Fruit fly (Drosophila melanogaster) whole organism, embryonic: ENCODE results near the gene CG12948.

Experiments used
- CG10959 ChIP-seq: fragments of 200-800 bp; sonication (Bioruptor generic); IDR thresholded peaks from 2 replicates; pipeline ENCODE4 v1.3.6; 2022; ENCODE audit warnings: missing biosample characterization, missing genetic modification characterization
- CG11085 ChIP-seq: fragments of 200-800 bp; sonication (Bioruptor generic); IDR thresholded peaks from 2 replicates; pipeline ENCODE4 v1.3.6; 2022; ENCODE audit warnings: missing biosample characterization, missing genetic modification characterization
- CG11456 ChIP-seq: fragments of 200-800 bp; sonication (Bioruptor generic); IDR thresholded peaks from 3 replicates; pipeline ENCODE4 v1.3.6; 2022; ENCODE audit warnings: missing biosample characterization, missing genetic modification characterization
- CG13123 ChIP-seq: fragments of 200-800 bp; sonication (Bioruptor generic); optimal IDR thresholded peaks from 2 replicates; lab custom pipeline; 2016; ENCODE audit warnings: missing biosample characterization, missing genetic modification characterization
- CG13775 ChIP-seq: fragments of 200-800 bp; sonication (Bioruptor generic); optimal IDR thresholded peaks from 3 replicates; lab custom pipeline; 2017; ENCODE audit warnings: missing biosample characterization, mild to moderate bottlenecking, missing genetic modification characterization
- CG14710 ChIP-seq: fragments of 200-800 bp; sonication (Bioruptor generic); optimal IDR thresholded peaks from 3 replicates; lab custom pipeline; 2019; ENCODE audit warnings: missing biosample characterization, mild to moderate bottlenecking, missing genetic modification characterization, moderate library complexity
- CG17612 ChIP-seq: fragments of 200-800 bp; sonication (Bioruptor generic); IDR thresholded peaks from 2 replicates; pipeline ENCODE4 v1.3.6; 2022; ENCODE audit warnings: missing biosample characterization, missing genetic modification characterization
- CG17912 ChIP-seq: fragments of 200-800 bp; sonication (Bioruptor generic); optimal IDR thresholded peaks from 2 replicates; lab custom pipeline; 2018; ENCODE audit warnings: missing biosample characterization, mild to moderate bottlenecking, missing genetic modification characterization
- CG2199 ChIP-seq: fragments of 200-800 bp; sonication (Bioruptor generic); IDR thresholded peaks from 3 replicates; pipeline ENCODE4 v1.3.6; 2022; ENCODE audit warnings: missing biosample characterization, missing genetic modification characterization
- CG31365 ChIP-seq: fragments of 200-800 bp; sonication (Bioruptor generic); optimal IDR thresholded peaks from 2 replicates; lab custom pipeline; 2018; ENCODE audit warnings: missing biosample characterization, mild to moderate bottlenecking, missing genetic modification characterization
- CG3163 ChIP-seq: fragments of 200-800 bp; sonication (Bioruptor generic); optimal IDR thresholded peaks from 3 replicates; lab custom pipeline; 2016; ENCODE audit warnings: missing biosample characterization, missing genetic modification characterization
- CG34422 ChIP-seq: fragments of 200-800 bp; sonication (Bioruptor generic); IDR thresholded peaks from 3 replicates; pipeline ENCODE4 v1.3.6; 2022; ENCODE audit warnings: missing biosample characterization, missing genetic modification characterization
- CG4854 ChIP-seq: fragments of 200-800 bp; sonication (Bioruptor generic); optimal IDR thresholded peaks from 2 replicates; lab custom pipeline; 2016; ENCODE audit warnings: missing biosample characterization, missing genetic modification characterization, inconsistent platforms
- CG5953 ChIP-seq: fragments of 200-800 bp; sonication (Bioruptor generic); IDR thresholded peaks from 2 replicates; pipeline ENCODE4 v1.3.6; 2022; ENCODE audit warnings: missing biosample characterization, missing genetic modification characterization
- CG6175 ChIP-seq: fragments of 200-800 bp; sonication (Bioruptor generic); IDR thresholded peaks from 3 replicates; pipeline ENCODE4 v1.3.6; 2022; ENCODE audit warnings: missing biosample characterization, missing genetic modification characterization
- CG6254 ChIP-seq: fragments of 200-800 bp; sonication (Bioruptor generic); optimal IDR thresholded peaks from 3 replicates; lab custom pipeline; 2017; ENCODE audit warnings: mild to moderate bottlenecking, missing biosample characterization, missing genetic modification reagents, missing genetic modification characterization
- CG9932 ChIP-seq: fragments of 200-800 bp; sonication (Bioruptor generic); IDR thresholded peaks from 2 replicates; pipeline ENCODE4 v1.3.6; 2022; ENCODE audit warnings: missing biosample characterization, missing genetic modification characterization
- Chrac-16 ChIP-seq: fragments of 200-800 bp; sonication (Bioruptor generic); optimal IDR thresholded peaks from 3 replicates; lab custom pipeline; 2016; ENCODE audit warnings: missing biosample characterization, missing genetic modification characterization
- Dbx ChIP-seq: fragments of 200-800 bp; sonication (Bioruptor generic); IDR thresholded peaks from 3 replicates; pipeline ENCODE4 v1.3.6; 2022; ENCODE audit warnings: missing biosample characterization, missing genetic modification characterization
- Drgx ChIP-seq: fragments of 200-800 bp; sonication (Bioruptor generic); IDR thresholded peaks from 2 replicates; pipeline ENCODE4 v1.3.6; 2022; ENCODE audit warnings: missing biosample characterization, missing genetic modification characterization
- E2f1 ChIP-seq: fragments of 200-800 bp; sonication (Bioruptor generic); IDR thresholded peaks from 2 replicates; pipeline ENCODE4 v1.3.6; 2022; ENCODE audit warnings: missing biosample characterization, missing genetic modification characterization
- ERR ChIP-seq: fragments of 200-800 bp; sonication (Bioruptor generic); optimal IDR thresholded peaks from 2 replicates; lab custom pipeline; 2016; ENCODE audit warnings: missing biosample characterization, missing genetic modification characterization
- HLH3B ChIP-seq: fragments of 200-800 bp; sonication (Bioruptor generic); IDR thresholded peaks from 2 replicates; pipeline ENCODE4 v1.3.6; 2022; ENCODE audit warnings: missing biosample characterization, missing genetic modification characterization
- Hsf ChIP-seq: fragments of 200-800 bp; sonication (Bioruptor generic); optimal IDR thresholded peaks from 3 replicates; lab custom pipeline; 2016; ENCODE audit warnings: missing biosample characterization, missing genetic modification characterization
- Jarid2 ChIP-seq: fragments of 200-800 bp; sonication (Bioruptor generic); optimal IDR thresholded peaks from 3 replicates; lab custom pipeline; 2017; ENCODE audit warnings: mild to moderate bottlenecking, missing biosample characterization, missing genetic modification reagents, missing genetic modification characterization
- Med ChIP-seq: fragments of 200-800 bp; sonication (Bioruptor generic); peaks from one replicate; lab custom pipeline; 2016; ENCODE audit warnings: missing biosample characterization, missing genetic modification characterization, mild to moderate bottlenecking, inconsistent platforms, moderate library complexity
- Myb ChIP-seq: fragments of 200-800 bp; sonication (Bioruptor generic); optimal IDR thresholded peaks from 2 replicates; lab custom pipeline; 2016; ENCODE audit warnings: missing biosample characterization, missing genetic modification characterization
- NC2β ChIP-seq: fragments of 200-800 bp; sonication (Bioruptor generic); optimal IDR thresholded peaks from 2 replicates; lab custom pipeline; 2016; ENCODE audit warnings: missing biosample characterization, missing genetic modification characterization
- NK7.1 ChIP-seq: fragments of 200-800 bp; sonication (Bioruptor generic); optimal IDR thresholded peaks from 3 replicates; lab custom pipeline; 2016; ENCODE audit warnings: missing biosample characterization, missing genetic modification characterization
- Nf-YA ChIP-seq: fragments of 200-800 bp; sonication (Bioruptor generic); IDR thresholded peaks from 2 replicates; pipeline ENCODE4 v1.3.6; 2022; ENCODE audit warnings: missing biosample characterization, missing genetic modification characterization
- PHDP ChIP-seq: fragments of 200-800 bp; sonication (Bioruptor generic); optimal IDR thresholded peaks from 3 replicates; lab custom pipeline; 2018; ENCODE audit warnings: missing biosample characterization, mild to moderate bottlenecking, missing genetic modification characterization, moderate library complexity
- Scr ChIP-seq: fragments of 200-800 bp; sonication (Bioruptor generic); IDR thresholded peaks from 2 replicates; pipeline ENCODE4 v1.3.6; 2022; ENCODE audit warnings: missing biosample characterization, missing genetic modification characterization; ENCODE audit not compliant: partially characterized antibody
- Usf ChIP-seq: fragments of 200-800 bp; sonication (Bioruptor generic); optimal IDR thresholded peaks from 2 replicates; lab custom pipeline; 2017; ENCODE audit warnings: missing genotype, missing biosample characterization, missing genetic modification characterization
- bbx ChIP-seq: fragments of 200-800 bp; sonication (Bioruptor generic); IDR thresholded peaks from 2 replicates; pipeline ENCODE4 v1.3.6; 2022; ENCODE audit warnings: missing biosample characterization, missing genetic modification characterization; ENCODE audit not compliant: partially characterized antibody
- chm ChIP-seq: fragments of 200-800 bp; sonication (Bioruptor generic); IDR thresholded peaks from 2 replicates; pipeline ENCODE4 v1.3.6; 2022; ENCODE audit warnings: missing biosample characterization, missing genetic modification characterization
- corto ChIP-seq: fragments of 200-800 bp; sonication (Bioruptor generic); optimal IDR thresholded peaks from 2 replicates; lab custom pipeline; 2016; ENCODE audit warnings: missing biosample characterization, mild to moderate bottlenecking, missing genetic modification characterization, moderate library complexity
- dm ChIP-seq: fragments of 200-800 bp; sonication (Bioruptor generic); optimal IDR thresholded peaks from 3 replicates; lab custom pipeline; 2016; ENCODE audit warnings: missing biosample characterization, missing genetic modification characterization
- dmrt99B ChIP-seq: fragments of 200-800 bp; sonication (Bioruptor generic); optimal IDR thresholded peaks from 2 replicates; lab custom pipeline; 2018; ENCODE audit warnings: missing biosample characterization, mild to moderate bottlenecking, missing genetic modification characterization, moderate library complexity
- exex ChIP-seq: fragments of 200-800 bp; sonication (Bioruptor generic); optimal IDR thresholded peaks from 4 replicates; lab custom pipeline; 2018; ENCODE audit warnings: missing biosample characterization, mild to moderate bottlenecking, missing genetic modification characterization, moderate library complexity
- grn ChIP-seq: fragments of 200-800 bp; sonication (Bioruptor generic); optimal IDR thresholded peaks from 3 replicates; lab custom pipeline; 2017; ENCODE audit warnings: missing biosample characterization, missing genetic modification characterization
- gsb ChIP-seq: fragments of 200-800 bp; sonication (Bioruptor generic); IDR thresholded peaks from 2 replicates; pipeline ENCODE4 v1.3.6; 2022; ENCODE audit warnings: missing biosample characterization, missing genetic modification characterization
- hb ChIP-seq: fragments of 200-800 bp; sonication (Bioruptor generic); IDR thresholded peaks from 3 replicates; pipeline ENCODE4 v1.3.6; 2022; ENCODE audit warnings: missing biosample characterization, missing genetic modification characterization; ENCODE audit not compliant: partially characterized antibody
- hth ChIP-seq: fragments of >200 bp; optimal IDR thresholded peaks from 2 replicates; lab custom pipeline; 2017; ENCODE audit warnings: inconsistent platforms
- jumu ChIP-seq: fragments of 200-800 bp; sonication (Bioruptor generic); optimal IDR thresholded peaks from 3 replicates; lab custom pipeline; 2016; ENCODE audit warnings: missing biosample characterization, missing genetic modification characterization
- pum ChIP-seq: fragments of 200-800 bp; sonication (Bioruptor generic); optimal IDR thresholded peaks from 2 replicates; lab custom pipeline; 2016; ENCODE audit warnings: missing biosample characterization, missing genetic modification characterization
- pzg ChIP-seq: fragments of 200-800 bp; sonication (Bioruptor generic); optimal IDR thresholded peaks from 3 replicates; lab custom pipeline; 2018; ENCODE audit warnings: missing biosample characterization, mild to moderate bottlenecking, missing genetic modification characterization, moderate library complexity
- sim ChIP-seq: fragments of 200-800 bp; sonication (Bioruptor generic); IDR thresholded peaks from 2 replicates; pipeline ENCODE4 v1.3.6; 2022; ENCODE audit warnings: missing biosample characterization, missing genetic modification characterization
- ssp ChIP-seq: fragments of 200-800 bp; sonication (Bioruptor generic); IDR thresholded peaks from 2 replicates; pipeline ENCODE4 v1.3.6; 2022; ENCODE audit warnings: missing biosample characterization, missing genetic modification characterization
- tx ChIP-seq: fragments of 200-800 bp; sonication (Bioruptor generic); optimal IDR thresholded peaks from 2 replicates; lab custom pipeline; 2016; ENCODE audit warnings: missing biosample characterization, missing genetic modification characterization

Gene CG12948

DNA sequence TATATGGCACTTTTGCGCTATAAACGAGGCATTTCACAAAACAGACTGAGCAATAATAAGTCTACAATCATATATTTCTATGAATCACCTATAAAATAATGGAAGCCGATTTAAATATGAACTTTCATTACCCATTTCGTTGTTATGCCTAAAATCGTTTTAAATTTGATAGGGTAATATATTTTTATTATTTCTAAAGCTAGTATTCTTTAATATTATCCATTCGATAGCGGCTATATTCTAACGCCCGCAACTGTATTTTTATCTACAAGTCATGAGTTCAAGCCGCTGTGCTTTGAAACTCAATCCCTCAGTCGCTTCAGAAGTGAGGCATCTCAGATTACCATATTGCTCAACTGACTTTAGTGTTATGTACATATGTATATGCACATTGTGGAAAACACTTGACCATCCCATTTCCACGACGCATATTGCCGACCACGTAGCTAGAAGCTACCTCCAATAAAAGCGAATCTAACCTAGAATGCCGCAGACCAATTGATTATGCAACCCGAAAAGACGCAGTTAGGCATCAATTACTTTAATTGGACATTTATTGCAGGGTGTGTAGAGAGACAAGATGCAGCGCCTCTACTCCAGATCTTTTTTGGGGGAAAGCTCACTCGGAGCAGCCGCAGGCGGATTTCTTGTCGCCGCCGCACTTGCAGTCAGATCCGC is 35.8 kb upstream of the CG12948 start (continued):
- TF ChIP-seq CG2199 (no peak), CG17612 (GFP tag; lab: Robert Waterston, UW) (no peak), hb (GFP tag; lab: Robert Waterston, UW) (no peak), exex (tag; lab: Kevin White, UChicago) (no peak), CG13775 (GFP tag; lab: Kevin White, UChicago) (no peak), Usf (GFP tag; lab: Kevin White, UChicago) (no peak), Jarid2 (GFP tag; lab: Kevin White, UChicago) (no peak), CG14710 (tag; lab: Kevin White, UChicago) (no peak), Myb (GFP tag; lab: Kevin White, UChicago) (no peak)
- TF ChIP-seq, all 482 proteins: peak for 40

dm6 chr3R:9779764-9780163 is 32.2 kb upstream of the CG12948 start, which contains the start of gene CG12947:
Gene CG12947, plus strand, starts transcription at chr3R:9780064.
- TF ChIP-seq Drgx = 0 out of 2 replicates have a peak, but pooled peaks have one; percentile 21
- no peak for TF ChIP-seq ERR (GFP tag; lab: Kevin White, UChicago)
- no peak for TF ChIP-seq E2f1 (GFP tag; lab: Robert Waterston, UW)
- no peak for TF ChIP-seq Nf-YA (GFP tag; lab: Robert Waterston, UW)
- peak; percentile 26 for TF ChIP-seq CG3163
- TF ChIP-seq CG17912 (GFP tag; lab: Kevin White, UChicago) = no peak
- no peak for TF ChIP-seq CG5953 (GFP tag; lab: Robert Waterston, UW)
- 0 out of 2 replicates have a peak, but pooled peaks have one; percentile 11 for TF ChIP-seq CG9932 (GFP tag; lab: Robert Waterston, UW)
- no peak for TF ChIP-seq CG6254 (GFP tag; lab: Kevin White, UChicago)
- TF ChIP-seq gsb (GFP tag; lab: Robert Waterston, UW) = no peak
- TF ChIP-seq hth (lab: Kevin White, UChicago) = no peak
- TF ChIP-seq CG13123 (GFP tag; lab: Kevin White, UChicago) = no peak
- no peak for TF ChIP-seq corto
- TF ChIP-seq Med (GFP tag; lab: Kevin White, UChicago) = peak; percentile 51
- TF ChIP-seq Hsf = no peak
- TF ChIP-seq ssp = no peak
- TF ChIP-seq grn (GFP tag; lab: Kevin White, UChicago) = no peak
- TF ChIP-seq sim = no peak
- no peak for TF ChIP-seq tx (GFP tag; lab: Kevin White, UChicago)
- TF ChIP-seq Chrac-16 (GFP tag; lab: Kevin White, UChicago) = no peak
- 0 out of 3 replicates have a peak, but pooled peaks have one; percentile 16 for TF ChIP-seq CG34422 (GFP tag; lab: Robert Waterston, UW)
- TF ChIP-seq Dbx (GFP tag; lab: Robert Waterston, UW) = 0 out of 3 replicates have a peak, but pooled peaks have one; percentile 14
- no peak for TF ChIP-seq bbx (GFP tag; lab: Robert Waterston, UW)
- TF ChIP-seq NK7.1 = no peak
- no peak for TF ChIP-seq jumu (GFP tag; lab: Kevin White, UChicago)
- no peak for TF ChIP-seq CG11456
- no peak for TF ChIP-seq CG4854
- no peak for TF ChIP-seq HLH3B (GFP tag; lab: Robert Waterston, UW)
- 0 out of 3 replicates have a peak, but pooled peaks have one; percentile 45 for TF ChIP-seq CG6175
- no peak for TF ChIP-seq dm (GFP tag; lab: Kevin White, UChicago)
- TF ChIP-seq pum (GFP tag; lab: Kevin White, UChicago) = no peak
- TF ChIP-seq NC2β = no peak
- no peak for TF ChIP-seq Myb (GFP tag; lab: Kevin White, UChicago)
- TF ChIP-seq Scr (GFP tag; lab: Robert Waterston, UW) = peak; percentile 11; the same call in 1 of the 2 replicates
- TF ChIP-seq CG11085 (GFP tag; lab: Robert Waterston, UW) = no peak
- TF ChIP-seq CG14710 (tag; lab: Kevin White, UChicago) = no peak
- TF ChIP-seq pzg = no peak
- TF ChIP-seq CG31365 (tag; lab: Kevin White, UChicago) = no peak
- no peak for TF ChIP-seq PHDP (tag; lab: Kevin White, UChicago)
- TF ChIP-seq CG10959 (GFP tag; lab: Robert Waterston, UW) = no peak
- TF ChIP-seq chm = 0 out of 2 replicates have a peak, but pooled peaks have one; percentile 12
- TF ChIP-seq dmrt99B = no peak
